Worm (Caenorhabditis elegans) whole organism, young adult: ENCODE data around the gene efa-6.

Source experiments
- B0035.1 ChIP-seq: sonication (generic microtip); optimal IDR thresholded peaks from 2 replicates; lab custom pipeline; 2016; ENCODE audit warnings: missing genetic modification characterization, mild to moderate bottlenecking, missing compliant biosample characterization, missing genotype, missing genetic modification reagents
- B0261.1 ChIP-seq: sonication (generic microtip); optimal IDR thresholded peaks from 2 replicates; lab custom pipeline; 2016; ENCODE audit warnings: mild to moderate bottlenecking, missing genetic modification characterization, moderate library complexity, missing compliant biosample characterization
- C17E4.6 ChIP-seq: fragments of 200-800 bp; sonication (Bioruptor generic); IDR thresholded peaks from 2 replicates; pipeline ENCODE4 v1.3.6; 2022; ENCODE audit warnings: missing genetic modification reagents, missing genetic modification characterization, missing compliant biosample characterization
- D2030.7 ChIP-seq: fragments of 200-800 bp; sonication (Bioruptor generic); IDR thresholded peaks from 2 replicates; pipeline ENCODE4 v1.3.6; 2022; ENCODE audit warnings: missing genetic modification reagents, missing genetic modification characterization, missing compliant biosample characterization
- F22D6.2 ChIP-seq: sonication (generic microtip); optimal IDR thresholded peaks from 2 replicates; lab custom pipeline; 2016; ENCODE audit warnings: mild to moderate bottlenecking, missing genetic modification characterization, missing compliant biosample characterization
- F33H1.4 ChIP-seq: fragments of 200-800 bp; sonication (Bioruptor generic); IDR thresholded peaks from 2 replicates; pipeline ENCODE4 v1.3.6; 2022; ENCODE audit warnings: missing genetic modification reagents, missing genetic modification characterization, missing compliant biosample characterization
- F57A8.1 ChIP-seq: fragments of 200-800 bp; sonication (Bioruptor generic); optimal IDR thresholded peaks from 2 replicates; lab custom pipeline; 2018; ENCODE audit warnings: mild to moderate bottlenecking, missing genetic modification characterization, moderate library complexity, missing compliant biosample characterization
- K12H6.12 ChIP-seq: fragments of 200-800 bp; sonication (Bioruptor generic); optimal IDR thresholded peaks from 2 replicates; lab custom pipeline; 2018; ENCODE audit warnings: mild to moderate bottlenecking, missing genetic modification characterization, missing compliant biosample characterization
- T26A5.8 ChIP-seq: sonication (generic microtip); optimal IDR thresholded peaks from 2 replicates; lab custom pipeline; 2016; ENCODE audit warnings: missing genetic modification characterization, missing compliant biosample characterization
- Y67H2A.10 ChIP-seq: fragments of 200-800 bp; sonication (Bioruptor generic); conservative IDR thresholded peaks from 2 replicates; pipeline ENCODE4 v1.3.6; 2022; ENCODE audit warnings: missing genetic modification reagents, missing genetic modification characterization, missing compliant biosample characterization
- Y79H2A.3 ChIP-seq: fragments of 200-800 bp; sonication (Bioruptor generic); conservative IDR thresholded peaks from 2 replicates; pipeline ENCODE4 v1.3.6; 2022; ENCODE audit warnings: missing genetic modification reagents, missing genetic modification characterization, missing compliant biosample characterization
- Y95B8A.8 ChIP-seq: fragments of 200-800 bp; sonication (Bioruptor generic); IDR thresholded peaks from 2 replicates; pipeline ENCODE4 v1.3.6; 2022; ENCODE audit warnings: missing genetic modification reagents, missing genetic modification characterization, missing compliant biosample characterization
- ZK185.1 ChIP-seq: sonication (generic microtip); optimal IDR thresholded peaks from 2 replicates; lab custom pipeline; 2016; ENCODE audit warnings: mild to moderate bottlenecking, missing genetic modification characterization, missing compliant biosample characterization; ENCODE audit not compliant: poor library complexity, severe bottlenecking
- ama-1 ChIP-seq, 3 experiments: fragments of 150-350 bp in 1 of 3; sonication (generic microtip) in 2 of 3; optimal IDR thresholded peaks; 2 replicates each; lab custom pipeline; 2014 to 2018; ENCODE audit warnings: missing biosample characterization in 2 of 3, missing genetic modification characterization in 2 of 3, missing genetic modification reagents in 2 of 3
- aptf-2 ChIP-seq: fragments of 200-800 bp; sonication (Bioruptor generic); conservative IDR thresholded peaks from 2 replicates; pipeline ENCODE4 v1.3.6; 2022; ENCODE audit warnings: missing genetic modification reagents, missing genetic modification characterization, missing compliant biosample characterization
- aptf-3 ChIP-seq: fragments of 200-800 bp; sonication (Bioruptor generic); IDR thresholded peaks from 2 replicates; pipeline ENCODE4 v1.3.6; 2022; ENCODE audit warnings: missing genetic modification characterization, missing compliant biosample characterization
- athp-1 ChIP-seq: sonication (generic microtip); optimal IDR thresholded peaks from 2 replicates; lab custom pipeline; 2017; ENCODE audit warnings: mild to moderate bottlenecking, missing genetic modification characterization, missing compliant biosample characterization
- bed-2 ChIP-seq: fragments of 200-800 bp; sonication (Bioruptor generic); IDR thresholded peaks from 2 replicates; pipeline ENCODE4 v1.3.6; 2022; ENCODE audit warnings: missing genetic modification reagents, missing genetic modification characterization, missing compliant biosample characterization
- cebp-1 ChIP-seq, 2 experiments: fragments of 200-800 bp in 1 of 2; sonication (Bioruptor generic) in 1 of 2; sonication (generic microtip) in 1 of 2; IDR thresholded peaks in 1 of 2; optimal IDR thresholded peaks in 1 of 2; 2 replicates each; pipeline versions ENCODE4 v1.3.6 to Lab custom; 2017 to 2022; ENCODE audit warnings: missing compliant biosample characterization in 2 of 2, missing genetic modification characterization in 2 of 2, mild to moderate bottlenecking in 1 of 2, missing genetic modification reagents in 1 of 2, moderate library complexity in 1 of 2
- cebp-2 ChIP-seq: fragments of 200-800 bp; sonication (Bioruptor generic); IDR thresholded peaks from 2 replicates; pipeline ENCODE4 v1.3.6; 2022; ENCODE audit warnings: missing genetic modification characterization, missing compliant biosample characterization
- ceh-100 ChIP-seq: fragments of 200-800 bp; sonication (Bioruptor generic); IDR thresholded peaks from 2 replicates; pipeline ENCODE4 v1.3.6; 2022; ENCODE audit warnings: missing genetic modification reagents, missing genetic modification characterization, missing compliant biosample characterization
- dpl-1 ChIP-seq: fragments of 150-350 bp; optimal IDR thresholded peaks from 2 replicates; lab custom pipeline; 2014; ENCODE audit warnings: missing biosample characterization, missing genetic modification reagents, missing genetic modification characterization
- ekl-4 ChIP-seq: fragments of 200-800 bp; sonication (Bioruptor generic); IDR thresholded peaks from 2 replicates; pipeline ENCODE4 v1.3.6; 2022; ENCODE audit warnings: missing genetic modification reagents, missing genetic modification characterization, missing compliant biosample characterization
- hlh-12 ChIP-seq: sonication (generic microtip); optimal IDR thresholded peaks from 2 replicates; lab custom pipeline; 2016; ENCODE audit warnings: missing genetic modification characterization, missing compliant biosample characterization
- hmg-1.2 ChIP-seq: fragments of 200-800 bp; sonication (Bioruptor generic); IDR thresholded peaks from 2 replicates; pipeline ENCODE4 v1.3.6; 2022; ENCODE audit warnings: missing genetic modification reagents, missing genetic modification characterization, missing compliant biosample characterization
- lir-1 ChIP-seq: fragments of 200-800 bp; sonication (Bioruptor generic); conservative IDR thresholded peaks from 2 replicates; pipeline ENCODE4 v1.3.6; 2022; ENCODE audit warnings: missing genetic modification reagents, missing genetic modification characterization, missing compliant biosample characterization
- madf-8 ChIP-seq: fragments of 200-800 bp; sonication (Bioruptor generic); conservative IDR thresholded peaks from 2 replicates; pipeline ENCODE4 v1.3.6; 2022; ENCODE audit warnings: missing genetic modification reagents, missing genetic modification characterization, missing compliant biosample characterization
- mes-4 ChIP-seq: sonication (generic microtip); optimal IDR thresholded peaks from 2 replicates; lab custom pipeline; 2016; ENCODE audit warnings: missing genotype, missing genetic modification characterization, missing compliant biosample characterization
- mxl-1 ChIP-seq: sonication (generic microtip); optimal IDR thresholded peaks from 2 replicates; lab custom pipeline; 2016; ENCODE audit warnings: missing genetic modification characterization, missing compliant biosample characterization
- nfya-1 ChIP-seq: sonication (generic microtip); optimal IDR thresholded peaks from 2 replicates; lab custom pipeline; 2017; ENCODE audit warnings: antibody characterized with exemption, missing compliant biosample characterization, missing genetic modification characterization, borderline replicate concordance; ENCODE audit not compliant: insufficient read depth
- nfya-2 ChIP-seq: fragments of 200-800 bp; sonication (Bioruptor generic); IDR thresholded peaks from 2 replicates; pipeline ENCODE4 v1.3.6; 2022; ENCODE audit warnings: missing genetic modification reagents, missing genetic modification characterization, missing compliant biosample characterization
- nhr-120 ChIP-seq: fragments of 200-800 bp; sonication (Bioruptor generic); IDR thresholded peaks from 2 replicates; pipeline ENCODE4 v1.3.6; 2022; ENCODE audit warnings: missing genetic modification characterization, missing compliant biosample characterization
- nhr-27 ChIP-seq: fragments of 200-800 bp; sonication (Bioruptor generic); optimal IDR thresholded peaks from 2 replicates; lab custom pipeline; 2018; ENCODE audit warnings: mild to moderate bottlenecking, missing genetic modification characterization, moderate library complexity, missing compliant biosample characterization
- pbrm-1 ChIP-seq: fragments of 200-800 bp; sonication (Bioruptor generic); IDR thresholded peaks from 2 replicates; pipeline ENCODE4 v1.3.6; 2022; ENCODE audit warnings: missing genetic modification reagents, missing genetic modification characterization, missing compliant biosample characterization
- rec-8 ChIP-seq, 2 experiments: sonication (generic microtip); optimal IDR thresholded peaks; 2 replicates each; lab custom pipeline; 2016; ENCODE audit warnings: mild to moderate bottlenecking in 2 of 2, missing genetic modification characterization in 2 of 2, missing genetic modification reagents in 2 of 2, missing genotype in 2 of 2, missing biosample characterization in 1 of 2, missing compliant biosample characterization in 1 of 2, moderate library complexity in 1 of 2
- snpc-1.3 ChIP-seq: sonication (generic microtip); optimal IDR thresholded peaks from 2 replicates; lab custom pipeline; 2017; ENCODE audit warnings: missing genetic modification characterization, mild to moderate bottlenecking, missing compliant biosample characterization, antibody characterized with exemption, moderate library complexity, missing genotype, missing genetic modification reagents; ENCODE audit not compliant: insufficient read depth
- tbp1 ChIP-seq: fragments of 200-800 bp; sonication (Bioruptor generic); optimal IDR thresholded peaks from 2 replicates; lab custom pipeline; 2018; ENCODE audit warnings: mild to moderate bottlenecking, missing genetic modification characterization, missing compliant biosample characterization
- tbx-9 ChIP-seq: sonication (generic microtip); optimal IDR thresholded peaks from 2 replicates; lab custom pipeline; 2016; ENCODE audit warnings: borderline replicate concordance, missing genetic modification characterization, inconsistent platforms, missing compliant biosample characterization
- unc-130 ChIP-seq: sonication (generic microtip); optimal IDR thresholded peaks from 2 replicates; lab custom pipeline; 2016; ENCODE audit warnings: missing genetic modification reagents, missing genetic modification characterization, missing compliant biosample characterization
- ztf-25 ChIP-seq: fragments of 200-800 bp; sonication (Bioruptor generic); IDR thresholded peaks from 2 replicates; pipeline ENCODE4 v1.3.6; 2022; ENCODE audit warnings: missing genetic modification reagents, missing genetic modification characterization, missing compliant biosample characterization
- ztf-6 ChIP-seq: fragments of 200-800 bp; sonication (Bioruptor generic); IDR thresholded peaks from 2 replicates; pipeline ENCODE4 v1.3.6; 2022; ENCODE audit warnings: missing genetic modification reagents, missing genetic modification characterization, missing compliant biosample characterization

efa-6 gene

ce11 chrIV:12594574-12594973 is 19.9 kb downstream of the efa-6 start (continued):
- TF ChIP-seq hlh-12 (tag; lab: Kevin White, UChicago), result peak; percentile 1
- peak; percentile 44 for TF ChIP-seq mxl-1
- TF ChIP-seq ztf-6, result no peak
- 0 out of 2 replicates have a peak, but pooled peaks have one; percentile 59 for TF ChIP-seq aptf-2 (GFP tag; lab: Robert Waterston, UW)
- TF ChIP-seq nfya-2 (GFP tag; lab: Robert Waterston, UW), result no peak
- TF ChIP-seq ZK185.1, result peak; percentile 59
- no peak for TF ChIP-seq madf-8
- TF ChIP-seq Y79H2A.3, result no peak
- TF ChIP-seq rec-8 (tag; optimal IDR thresholded peaks at IDR 0.05; lab: Kevin White, UChicago), result peak; percentile 68 to 84
- TF ChIP-seq ceh-100, result peak; percentile 60
- TF ChIP-seq cebp-2 (GFP tag; lab: Robert Waterston, UW), result peak; percentile 45; the same call in 1 of the 2 replicates
- peak; percentile 59 for TF ChIP-seq athp-1 (tag; lab: Kevin White, UChicago)
- TF ChIP-seq ztf-25 (GFP tag; lab: Robert Waterston, UW), result peak; percentile 90; the same call in 1 of the 2 replicates
- TF ChIP-seq F33H1.4 (GFP tag; lab: Robert Waterston, UW), result no peak; the same call in 1 of the 2 replicates
- TF ChIP-seq nhr-120, result no peak
- TF ChIP-seq tbx-9 (tag; lab: Kevin White, UChicago), result no peak
- TF ChIP-seq T26A5.8, result no peak
- TF ChIP-seq C17E4.6 (GFP tag; lab: Robert Waterston, UW), result no peak
- peak; percentile 89 for TF ChIP-seq hmg-1.2 (GFP tag; lab: Robert Waterston, UW)
- peak; percentile 43 for TF ChIP-seq cebp-1 (GFP tag; IDR thresholded peaks at IDR 0.05; lab: Robert Waterston, UW)
- peak; percentile 76 for TF ChIP-seq cebp-1 (tag; optimal IDR thresholded peaks at IDR 0.05; lab: Kevin White, UChicago)
- TF ChIP-seq D2030.7 (GFP tag; lab: Robert Waterston, UW), result peak; percentile 45
- TF ChIP-seq K12H6.12 (tag; lab: Kevin White, UChicago), result peak; percentile 58
- TF ChIP-seq Y95B8A.8 (GFP tag; lab: Robert Waterston, UW), result peak; percentile 77
- peak; percentile 68 for TF ChIP-seq ekl-4 (GFP tag; lab: Robert Waterston, UW)
- peak; percentile 86 for TF ChIP-seq B0261.1 (tag; lab: Kevin White, UChicago)
- TF ChIP-seq snpc-1.3 (tag; lab: Kevin White, UChicago), result no peak
- no peak for TF ChIP-seq bed-2 (GFP tag; lab: Robert Waterston, UW)
- TF ChIP-seq Y67H2A.10 (GFP tag; lab: Robert Waterston, UW), result no peak
- TF ChIP-seq nhr-27 (tag; lab: Kevin White, UChicago), result peak; percentile 17
- no peak for TF ChIP-seq dpl-1
- no peak for TF ChIP-seq ama-1 (optimal IDR thresholded peaks at IDR 0.05; lab: Kevin White, UChicago)
- peak; percentile 68 to 88 for TF ChIP-seq ama-1 (GFP tag; optimal IDR thresholded peaks at IDR 0.05; lab: Kevin White, UChicago)
- no peak for TF ChIP-seq lir-1 (GFP tag; lab: Robert Waterston, UW)
- no peak for TF ChIP-seq nfya-1 (tag; lab: Kevin White, UChicago)
- TF ChIP-seq F22D6.2 (tag; lab: Kevin White, UChicago), result no peak
- peak; percentile 18 for TF ChIP-seq mes-4 (tag; lab: Kevin White, UChicago)
- TF ChIP-seq F57A8.1 (GFP tag; lab: Kevin White, UChicago), result no peak
- peak; percentile 42 for TF ChIP-seq B0035.1
- TF ChIP-seq tbp1 (GFP tag; lab: Kevin White, UChicago), result peak; percentile 97
- TF ChIP-seq aptf-3 (GFP tag; lab: Robert Waterston, UW), result no peak
- 0 out of 2 replicates have a peak, but pooled peaks have one; percentile 51 for TF ChIP-seq pbrm-1 (GFP tag; lab: Robert Waterston, UW)
- TF ChIP-seq unc-130 (GFP tag; lab: Kevin White, UChicago), result peak; percentile 50
- TF ChIP-seq, all 124 proteins: peak for 77
